Worm (Caenorhabditis elegans) whole organism, L2 larva: ENCODE data around the gene ZC395.11.

Experiments used
- ZK546.5 ChIP-seq: sonication (generic microtip); optimal IDR thresholded peaks from 2 replicates; lab custom pipeline; 2017; ENCODE audit warnings: missing biosample characterization, missing genetic modification characterization
- lin-13 ChIP-seq: fragments of 150-350 bp; optimal IDR thresholded peaks from 2 replicates; lab custom pipeline; 2014; ENCODE audit warnings: missing biosample characterization, missing genetic modification reagents, missing genetic modification characterization

DNA sequence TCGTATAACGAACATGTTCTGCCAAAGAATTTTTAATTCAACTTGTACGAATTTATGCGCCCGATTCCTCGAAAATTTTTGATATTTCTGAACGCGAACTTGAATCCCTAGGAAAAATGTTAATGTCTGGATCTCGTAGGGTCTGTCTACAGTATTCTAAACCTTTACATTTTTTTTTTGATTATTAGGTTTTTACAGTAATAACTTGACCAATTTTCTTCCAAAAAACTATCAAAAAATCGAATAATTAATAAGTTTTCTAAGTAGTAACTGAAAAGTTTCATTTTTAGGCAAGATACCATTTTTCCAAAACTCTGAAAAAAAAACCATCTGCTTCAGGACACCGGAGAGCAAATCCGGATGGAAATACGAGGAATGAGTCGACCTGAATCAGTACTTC lies 8.2 kb upstream of the ZC395.11 start:
- no peak for TF ChIP-seq lin-13 (GFP tag; lab: Kevin White, UChicago)
- TF ChIP-seq ZK546.5, result no peak
